Worm (Caenorhabditis elegans) whole organism, late embryonic: ENCODE data around the gene C03B1.5.

ENCODE experiments used
- C38D4.7 ChIP-seq: fragments of 200-800 bp; sonication (Bioruptor generic); optimal IDR thresholded peaks from 2 replicates; lab custom pipeline; 2018; ENCODE audit warnings: mild to moderate bottlenecking, missing genetic modification characterization, moderate library complexity, missing compliant biosample characterization
- F13H6.1 ChIP-seq: sonication (generic microtip); optimal IDR thresholded peaks from 2 replicates; lab custom pipeline; 2016; ENCODE audit warnings: missing genetic modification characterization, missing compliant biosample characterization
- ahr-1 ChIP-seq: sonication (generic microtip); optimal IDR thresholded peaks from 2 replicates; lab custom pipeline; 2016; ENCODE audit warnings: missing genetic modification characterization, missing compliant biosample characterization
- ceh-9 ChIP-seq: sonication (generic microtip); optimal IDR thresholded peaks from 2 replicates; lab custom pipeline; 2016; ENCODE audit warnings: mild to moderate bottlenecking, missing genetic modification characterization, inconsistent platforms, missing compliant biosample characterization
- ets-4 ChIP-seq: sonication (generic microtip); optimal IDR thresholded peaks from 2 replicates; lab custom pipeline; 2016; ENCODE audit warnings: missing genetic modification characterization, missing compliant biosample characterization
- npax-4 ChIP-seq: sonication (generic microtip); optimal IDR thresholded peaks from 2 replicates; lab custom pipeline; 2016; ENCODE audit warnings: missing genetic modification characterization, missing compliant biosample characterization
- odd-2 ChIP-seq: sonication (generic microtip); optimal IDR thresholded peaks from 2 replicates; lab custom pipeline; 2017; ENCODE audit warnings: antibody characterized with exemption, mild to moderate bottlenecking, missing genetic modification characterization, missing compliant biosample characterization
- sdc-2 ChIP-seq: sonication (generic microtip); optimal IDR thresholded peaks from 2 replicates; lab custom pipeline; 2016; ENCODE audit warnings: missing genotype, missing genetic modification characterization, missing compliant biosample characterization
- unc-55 ChIP-seq: sonication (generic microtip); optimal IDR thresholded peaks from 2 replicates; lab custom pipeline; 2017; ENCODE audit warnings: missing biosample characterization, missing genetic modification reagents, missing genetic modification characterization

- no peak for TF ChIP-seq C38D4.7 (GFP tag; lab: Kevin White, UChicago)
- no peak for TF ChIP-seq ets-4 (tag; lab: Kevin White, UChicago)
- no peak for TF ChIP-seq odd-2 (tag; lab: Kevin White, UChicago)
- peak; percentile 32 for TF ChIP-seq unc-55 (GFP tag; lab: Kevin White, UChicago)
- TF ChIP-seq npax-4 (tag; lab: Kevin White, UChicago), result no peak
- no peak for TF ChIP-seq ahr-1 (tag; lab: Kevin White, UChicago)
- no peak for TF ChIP-seq ceh-9 (tag; lab: Kevin White, UChicago)
- TF ChIP-seq F13H6.1, result no peak
- peak; percentile 62 for TF ChIP-seq sdc-2
These were observed 23.0 kb downstream of the C03B1.5 start for ce11 chrX:6378363-6378762.
